Worm (Caenorhabditis elegans) whole organism, mixed stage, embryonic: ENCODE results near the gene T25D10.1.

Experiments used
- blmp-1 ChIP-seq: fragments of 150-350 bp; optimal IDR thresholded peaks from 2 replicates; lab custom pipeline; 2014; ENCODE audit warnings: missing biosample characterization, missing genetic modification characterization
- elt-1 ChIP-seq: sonication (generic microtip); optimal IDR thresholded peaks from 2 replicates; lab custom pipeline; 2017; ENCODE audit warnings: missing genetic modification characterization, mild to moderate bottlenecking, missing compliant biosample characterization, antibody characterized with exemption, moderate library complexity, borderline replicate concordance; ENCODE audit not compliant: insufficient read depth
- elt-3 ChIP-seq: fragments of 150-350 bp; optimal IDR thresholded peaks from 2 replicates; lab custom pipeline; 2014; ENCODE audit warnings: missing biosample characterization, missing genetic modification characterization
- lsy-2 ChIP-seq: fragments of 150-350 bp; optimal IDR thresholded peaks from 2 replicates; lab custom pipeline; 2014; ENCODE audit warnings: missing biosample characterization, missing genetic modification characterization
- nhr-28 ChIP-seq: fragments of 150-350 bp; optimal IDR thresholded peaks from 2 replicates; lab custom pipeline; 2014; ENCODE audit warnings: missing biosample characterization, missing genetic modification characterization
- nhr-76 ChIP-seq: sonication (generic microtip); optimal IDR thresholded peaks from 2 replicates; lab custom pipeline; 2017; ENCODE audit warnings: missing biosample characterization, missing genetic modification characterization
- snpc-4 ChIP-seq: fragments of 150-350 bp; optimal IDR thresholded peaks from 2 replicates; lab custom pipeline; 2014; ENCODE audit warnings: missing biosample characterization, missing genetic modification characterization
- sptf-1 ChIP-seq: sonication (generic microtip); optimal IDR thresholded peaks from 2 replicates; lab custom pipeline; 2017; ENCODE audit warnings: mild to moderate bottlenecking, missing genetic modification characterization, moderate library complexity, missing compliant biosample characterization
- unc-120 ChIP-seq: sonication (generic microtip); optimal IDR thresholded peaks from 2 replicates; lab custom pipeline; 2017; ENCODE audit warnings: missing genetic modification characterization, missing compliant biosample characterization; ENCODE audit not compliant: poor library complexity, severe bottlenecking
- unc-62 ChIP-seq: fragments of 150-350 bp; optimal IDR thresholded peaks from 2 replicates; lab custom pipeline; 2014; ENCODE audit warnings: missing biosample characterization, missing genetic modification reagents, missing genetic modification characterization
- ztf-11 ChIP-seq: fragments of 150-350 bp; optimal IDR thresholded peaks from 2 replicates; lab custom pipeline; 2014; ENCODE audit warnings: missing biosample characterization, missing genetic modification characterization

ce11 chrII:6425993-6426392 is 22.8 kb downstream of the T25D10.1 start, which contains the start of gene col-75:
- TF ChIP-seq snpc-4, result no peak
- TF ChIP-seq nhr-76 (tag; lab: Kevin White, UChicago), result no peak
- TF ChIP-seq blmp-1 (tag; lab: Kevin White, UChicago), result no peak
- TF ChIP-seq sptf-1 (tag; lab: Kevin White, UChicago), result no peak
- TF ChIP-seq nhr-28, result no peak
- no peak for TF ChIP-seq ztf-11 (tag; lab: Kevin White, UChicago)
- no peak for TF ChIP-seq unc-120 (tag; lab: Kevin White, UChicago)
- TF ChIP-seq elt-3, result no peak
- no peak for TF ChIP-seq unc-62
- TF ChIP-seq elt-1 (tag; lab: Kevin White, UChicago), result no peak
- no peak for TF ChIP-seq lsy-2 (tag; lab: Kevin White, UChicago)
